Worm (Caenorhabditis elegans): ENCODE results near the gene sysm-1.

Gene sysm-1

DNA sequence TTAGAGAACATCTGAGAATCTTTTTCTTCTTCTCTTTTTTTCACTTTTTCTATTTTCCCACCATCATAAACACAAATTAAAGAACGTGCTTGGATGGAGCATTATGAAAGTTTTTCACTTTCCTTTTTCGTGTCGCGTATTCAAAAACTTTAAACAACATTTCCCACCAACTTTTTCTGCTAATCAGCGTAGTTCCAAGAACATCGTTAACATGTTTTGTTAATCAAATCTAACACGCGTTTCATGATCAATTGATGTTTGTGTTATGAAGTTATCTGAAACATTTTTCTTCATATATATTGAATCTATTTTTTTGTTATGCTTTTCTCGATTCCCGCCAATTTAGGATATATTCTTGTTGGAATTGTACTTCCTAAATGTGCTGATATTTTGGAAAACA lies 32.7 kb upstream of the sysm-1 start (continued):
- no peak for TF ChIP-seq snpc-1.1 (tag; optimal IDR thresholded peaks at IDR 0.05; ENCODE audit: insufficient read depth)
- no peak for TF ChIP-seq ztf-3 (GFP tag; optimal IDR thresholded peaks at IDR 0.05)
- TF ChIP-seq tlf-1 (GFP tag; optimal IDR thresholded peaks at IDR 0.05): no peak
- TF ChIP-seq mcd-1 (GFP tag; IDR thresholded peaks at IDR 0.05): no peak
- no peak for TF ChIP-seq lsy-27 (tag; optimal IDR thresholded peaks at IDR 0.05; ENCODE audit: borderline replicate concordance, insufficient read depth)
- no peak for TF ChIP-seq aptf-2 (GFP tag; conservative IDR thresholded peaks at IDR 0.05)
- TF ChIP-seq tbp1 (GFP tag; optimal IDR thresholded peaks at IDR 0.05): no peak
- no peak for TF ChIP-seq madf-10 (tag; optimal IDR thresholded peaks at IDR 0.05)
- no peak for TF ChIP-seq let-607 (tag; optimal IDR thresholded peaks at IDR 0.05)

DNA sequence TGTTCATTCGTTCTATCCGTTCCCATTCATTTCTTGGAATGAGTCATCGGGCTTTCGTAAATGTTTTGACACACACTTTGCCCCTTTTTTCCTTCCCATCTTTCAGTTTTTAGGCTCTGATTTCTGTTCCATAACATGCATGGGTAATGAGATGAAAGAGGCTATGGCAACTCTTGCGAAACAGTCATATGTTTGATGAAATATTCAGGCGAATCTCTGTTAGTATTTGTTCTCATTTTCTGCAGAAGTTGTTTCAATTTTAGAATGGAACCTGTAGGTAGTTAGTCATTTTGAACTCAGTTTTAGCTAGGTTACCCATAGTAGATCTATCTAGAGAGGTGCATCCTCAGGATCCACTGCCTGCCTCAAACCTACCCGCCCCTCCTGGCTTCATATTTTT lies 32.0 kb upstream of the sysm-1 start:
- TF ChIP-seq cebp-1 (GFP tag; IDR thresholded peaks at IDR 0.05) (no peak), cebp-1 (tag; optimal IDR thresholded peaks at IDR 0.05) (peak; percentile 68), lsl-1 (GFP tag; optimal IDR thresholded peaks at IDR 0.05) (no peak), akir-1 (GFP tag; optimal IDR thresholded peaks at IDR 0.05) (no peak)

ce11 chrII:9113759-9114158 lies 30.8 kb upstream of the sysm-1 start:
- TF ChIP-seq atf-7 (tag; optimal IDR thresholded peaks at IDR 0.05) (peak; percentile 42), attf-5 (GFP tag; optimal IDR thresholded peaks at IDR 0.05) (peak; percentile 62), F22D6.2 (tag; optimal IDR thresholded peaks at IDR 0.05) (no peak), hmg-1.2 (GFP tag; IDR thresholded peaks at IDR 0.05) (peak; percentile 76), ccch-3 (GFP tag; optimal IDR thresholded peaks at IDR 0.05) (no peak), B0336.3 (GFP tag; IDR thresholded peaks at IDR 0.05) (peak; percentile 38; the same call in 1 of the 2 replicates), tbp1 (GFP tag; optimal IDR thresholded peaks at IDR 0.05) (peak; percentile 33), cebp-1 (GFP tag; IDR thresholded peaks at IDR 0.05) (no peak), cebp-1 (tag; optimal IDR thresholded peaks at IDR 0.05) (peak; percentile 71), ztf-26 (tag; optimal IDR thresholded peaks at IDR 0.05) (peak; percentile 11), Y67H2A.10 (GFP tag; conservative IDR thresholded peaks at IDR 0.05) (no peak), F33H1.4 (GFP tag; IDR thresholded peaks at IDR 0.05) (no peak), mcd-1 (GFP tag; IDR thresholded peaks at IDR 0.05) (peak; percentile 45), Y53G8AR.9 (GFP tag; conservative IDR thresholded peaks at IDR 0.05) (0 out of 2 replicates have a peak, but pooled peaks have one; percentile 28), dox-1 (GFP tag; IDR thresholded peaks at IDR 0.05) (peak; percentile 81), let-526 (GFP tag; IDR thresholded peaks at IDR 0.05) (no peak), ztf-18 (tag; optimal IDR thresholded peaks at IDR 0.05) (peak; percentile 43), madf-10 (tag; optimal IDR thresholded peaks at IDR 0.05) (peak; percentile 13), nhr-80 (tag; optimal IDR thresholded peaks at IDR 0.05) (peak; percentile 85), lin-40 (tag; optimal IDR thresholded peaks at IDR 0.05) (peak; percentile 31), let-607 (tag; optimal IDR thresholded peaks at IDR 0.05) (peak; percentile 38 to 76), ZK185.1 (tag; optimal IDR thresholded peaks at IDR 0.05; ENCODE audit: poor library complexity, severe bottlenecking) (no peak)

DNA sequence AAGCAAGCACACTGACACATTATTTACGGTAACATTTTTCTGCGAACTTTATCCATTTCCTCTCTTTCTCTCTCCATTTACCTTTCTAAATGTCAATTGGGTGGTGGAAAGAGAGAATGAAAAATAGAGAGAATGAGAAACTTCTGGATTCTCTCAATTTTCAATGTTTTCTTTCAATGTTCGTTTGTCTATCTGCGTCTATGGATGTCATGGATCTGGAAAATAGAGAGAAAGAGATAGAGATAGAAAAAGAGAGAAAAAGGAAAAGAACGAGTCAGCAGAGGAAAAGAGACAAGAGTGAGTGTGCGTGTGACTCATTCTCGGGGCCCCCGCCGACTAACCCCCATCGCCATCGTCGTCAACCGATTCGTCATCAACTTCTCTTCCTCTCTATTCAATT lies 29.9 kb upstream of the sysm-1 start, which contains the start of gene jun-1:
jun-1 (plus strand) TSS at position 307 of the 400 bp plus-strand sequence.
- TF ChIP-seq tlf-1 (GFP tag; optimal IDR thresholded peaks at IDR 0.05) (no peak), ceh-27 (GFP tag; optimal IDR thresholded peaks at IDR 0.05) (peak; percentile 71), lin-54 (GFP tag; optimal IDR thresholded peaks at IDR 0.05) (peak; percentile 28), ztf-18 (tag; optimal IDR thresholded peaks at IDR 0.05) (no peak), ceh-79 (tag; optimal IDR thresholded peaks at IDR 0.05) (no peak), ztf-6 (GFP tag; IDR thresholded peaks at IDR 0.05) (no peak), lag-1 (GFP tag; IDR thresholded peaks at IDR 0.05) (no peak), unc-62 (GFP tag; optimal IDR thresholded peaks at IDR 0.05) (peak; percentile 37), F37B4.10 (GFP tag; IDR thresholded peaks at IDR 0.05) (no peak), F10E7.11 (tag; optimal IDR thresholded peaks at IDR 0.05) (no peak), snpc-1.1 (tag; optimal IDR thresholded peaks at IDR 0.05; ENCODE audit: insufficient read depth) (no peak), lsl-1 (GFP tag; optimal IDR thresholded peaks at IDR 0.05) (no peak), snpc-3.4 (tag; optimal IDR thresholded peaks at IDR 0.05) (no peak), mes-4 (tag; optimal IDR thresholded peaks at IDR 0.05) (no peak), xnd-1 (tag; optimal IDR thresholded peaks at IDR 0.05) (no peak), lin-35 (GFP tag; optimal IDR thresholded peaks at IDR 0.05) (peak in 1 of 3 experiments; percentile 77), nhr-120 (GFP tag; IDR thresholded peaks at IDR 0.05) (no peak), aptf-3 (GFP tag; IDR thresholded peaks at IDR 0.05) (no peak), chd-7 (tag; optimal IDR thresholded peaks at IDR 0.05) (no peak)
